Worm (Caenorhabditis elegans): ENCODE results near the gene C04A11.2.
A peak's percentile ranks its signal among the peaks of the same experiment; 100 is the strongest.

Gene C04A11.2

ce11 chrX:13687111-13687512 is 18.5 kb upstream of the C04A11.2 start:
- TF ChIP-seq him-1 (tag; optimal IDR thresholded peaks at IDR 0.05) (no peak), W03F9.2 (tag; optimal IDR thresholded peaks at IDR 0.05) (no peak), dao-5 (tag; optimal IDR thresholded peaks at IDR 0.05) (no peak)

ce11 chrX:13685725-13686124 is 17.1 kb upstream of the C04A11.2 start:
- no peak for TF ChIP-seq dao-5 (tag; optimal IDR thresholded peaks at IDR 0.05)
- no peak for TF ChIP-seq him-1 (tag; optimal IDR thresholded peaks at IDR 0.05)
- no peak for TF ChIP-seq W03F9.2 (tag; optimal IDR thresholded peaks at IDR 0.05)

ce11 chrX:13676892-13677291 is 8.3 kb upstream of the C04A11.2 start, which contains the start of gene gck-4:
TSS of gene gck-4 (plus strand) at chrX:13677192.
- TF ChIP-seq W03F9.2 (tag; optimal IDR thresholded peaks at IDR 0.05) (no peak), him-1 (tag; optimal IDR thresholded peaks at IDR 0.05) (no peak), dao-5 (tag; optimal IDR thresholded peaks at IDR 0.05) (no peak)

- TF ChIP-seq dao-5 (tag; optimal IDR thresholded peaks at IDR 0.05): no peak
- TF ChIP-seq W03F9.2 (tag; optimal IDR thresholded peaks at IDR 0.05): no peak
- no peak for TF ChIP-seq him-1 (tag; optimal IDR thresholded peaks at IDR 0.05)
These were observed 6.8 kb upstream of the C04A11.2 start for ce11 chrX:13675444-13675843.

ce11 chrX:13672622-13673021 is 4.0 kb upstream of the C04A11.2 start:
- TF ChIP-seq him-1 (tag; optimal IDR thresholded peaks at IDR 0.05) (no peak), dao-5 (tag; optimal IDR thresholded peaks at IDR 0.05) (no peak), W03F9.2 (tag; optimal IDR thresholded peaks at IDR 0.05) (no peak)

- TF ChIP-seq W03F9.2 (tag; optimal IDR thresholded peaks at IDR 0.05) (no peak), dao-5 (tag; optimal IDR thresholded peaks at IDR 0.05) (no peak), him-1 (tag; optimal IDR thresholded peaks at IDR 0.05) (no peak)
These were observed 2.3 kb upstream of the C04A11.2 start for ce11 chrX:13670966-13671365.

- no peak for TF ChIP-seq dao-5 (tag; optimal IDR thresholded peaks at IDR 0.05)
These were observed 1.0 kb upstream of the C04A11.2 start for ce11 chrX:13669641-13670040.

ce11 chrX:13666864-13667263 is 1.8 kb downstream of the C04A11.2 start:
- TF ChIP-seq him-1 (tag; optimal IDR thresholded peaks at IDR 0.05) (no peak), W03F9.2 (tag; optimal IDR thresholded peaks at IDR 0.05) (no peak), dao-5 (tag; optimal IDR thresholded peaks at IDR 0.05) (no peak)

ce11 chrX:13665447-13665846 is 3.2 kb downstream of the C04A11.2 start:
- TF ChIP-seq dao-5 (tag; optimal IDR thresholded peaks at IDR 0.05): peak; percentile 96
- TF ChIP-seq W03F9.2 (tag; optimal IDR thresholded peaks at IDR 0.05): peak; percentile 42
- TF ChIP-seq him-1 (tag; optimal IDR thresholded peaks at IDR 0.05): peak; percentile 91

ce11 chrX:13663641-13664633 is 4.7 kb downstream of the C04A11.2 start, which contains the start of gene C04A11.5:
TSS of gene C04A11.5 (plus strand) at chrX:13664583.
- TF ChIP-seq dao-5 (tag; optimal IDR thresholded peaks at IDR 0.05) (no peak), him-1 (tag; optimal IDR thresholded peaks at IDR 0.05) (no peak), W03F9.2 (tag; optimal IDR thresholded peaks at IDR 0.05) (no peak)

- TF ChIP-seq him-1 (tag; optimal IDR thresholded peaks at IDR 0.05) (no peak), W03F9.2 (tag; optimal IDR thresholded peaks at IDR 0.05) (no peak), dao-5 (tag; optimal IDR thresholded peaks at IDR 0.05) (no peak)
These were observed 8.4 kb downstream of the C04A11.2 start, which contains the start of gene C04A11.1 for ce11 chrX:13660206-13660605. TSS of gene C04A11.1 (plus strand) at chrX:13660506.

ce11 chrX:13655769-13656168 is 12.9 kb downstream of the C04A11.2 start:
- TF ChIP-seq W03F9.2 (tag; optimal IDR thresholded peaks at IDR 0.05) (no peak), dao-5 (tag; optimal IDR thresholded peaks at IDR 0.05) (no peak), him-1 (tag; optimal IDR thresholded peaks at IDR 0.05) (no peak)

ce11 chrX:13654276-13654675 is 14.4 kb downstream of the C04A11.2 start:
- no peak for TF ChIP-seq W03F9.2 (tag; optimal IDR thresholded peaks at IDR 0.05)
- TF ChIP-seq him-1 (tag; optimal IDR thresholded peaks at IDR 0.05): no peak
- TF ChIP-seq dao-5 (tag; optimal IDR thresholded peaks at IDR 0.05): no peak

ce11 chrX:13653573-13653972 is 15.1 kb downstream of the C04A11.2 start:
- TF ChIP-seq W03F9.2 (tag; optimal IDR thresholded peaks at IDR 0.05) (peak; percentile 1), him-1 (tag; optimal IDR thresholded peaks at IDR 0.05) (no peak), dao-5 (tag; optimal IDR thresholded peaks at IDR 0.05) (peak; percentile 22)
